Worm (Caenorhabditis elegans): ENCODE measurements around the gene pkd-2.

DNA sequence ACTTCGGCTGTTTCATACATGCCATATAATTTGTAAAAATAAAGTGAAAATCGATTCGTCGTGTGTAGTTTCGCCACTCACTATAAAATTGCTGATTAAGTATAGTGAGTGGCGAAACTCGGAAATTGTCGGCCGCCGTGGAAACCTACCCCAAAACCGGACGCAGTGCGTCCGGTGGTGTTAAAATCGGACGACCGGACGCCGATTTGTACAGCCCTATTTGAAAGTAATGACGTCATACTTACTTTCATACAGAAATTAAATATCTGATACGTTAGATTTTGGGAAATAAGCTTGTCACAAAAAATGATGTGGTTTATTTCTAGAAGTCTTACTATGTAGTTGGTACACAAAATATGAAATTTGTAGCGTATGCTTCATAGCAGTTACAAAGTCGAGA lies 521 bp downstream of the pkd-2 start:
- no peak for TF ChIP-seq egl-27 (tag; optimal IDR thresholded peaks at IDR 0.05)
- no peak for TF ChIP-seq nhr-237 (tag; optimal IDR thresholded peaks at IDR 0.05)
- no peak for TF ChIP-seq ceh-28 (tag; optimal IDR thresholded peaks at IDR 0.05)
- no peak for TF ChIP-seq pqm-1 (tag; optimal IDR thresholded peaks at IDR 0.05)
- peak; percentile 71 for TF ChIP-seq snpc-4 (tag; optimal IDR thresholded peaks at IDR 0.05)
- no peak for TF ChIP-seq dve-1 (tag; optimal IDR thresholded peaks at IDR 0.05; ENCODE audit: insufficient read depth)

Data from whole organism, L4 larva.